Worm (Caenorhabditis elegans): ENCODE results near the gene Y38A10A.2.

ce11 chrV:6047818-6048217 is 15.4 kb downstream of the Y38A10A.2 start, which contains the start of gene pgap-3:
- TF ChIP-seq mep-1 (tag; optimal IDR thresholded peaks at IDR 0.05) (no peak), lin-13 (GFP tag; optimal IDR thresholded peaks at IDR 0.05) (no peak)

All from whole organism, L1 larva.